Worm (Caenorhabditis elegans) whole organism, L3 larva: ENCODE measurements around the gene C18D11.7.

Experiments
- ama-1 ChIP-seq: fragments of 150-350 bp; optimal IDR thresholded peaks from 2 replicates; lab custom pipeline; 2018
- elt-3 ChIP-seq, 3 experiments: fragments of 150-350 bp in 1 of 3; sonication (generic microtip) in 2 of 3; optimal IDR thresholded peaks; 2 replicates in 2 of 3; 4 replicates in 1 of 3; lab custom pipeline; 2014 to 2017; ENCODE audit warnings: missing biosample characterization in 3 of 3, missing genetic modification characterization in 3 of 3

DNA sequence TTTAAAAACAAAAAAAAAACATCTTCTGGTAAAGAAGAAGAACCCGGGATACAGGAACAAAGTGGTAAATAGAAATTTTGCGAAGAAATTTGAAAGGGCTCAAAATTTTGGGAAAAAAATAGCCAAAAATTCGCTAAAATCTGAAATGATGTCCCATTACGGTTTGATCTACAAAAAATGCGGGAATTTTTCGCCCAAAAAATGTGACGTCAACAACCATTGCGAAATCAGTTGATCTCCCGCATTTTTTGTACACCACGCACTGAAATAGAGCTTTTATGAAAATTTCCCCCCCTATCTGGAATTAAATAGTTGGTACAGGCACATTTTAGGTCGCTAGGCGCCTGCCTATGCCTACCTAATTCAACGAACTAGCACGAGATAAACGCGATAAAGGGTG lies 43.0 kb upstream of the C18D11.7 start:
- no peak for TF ChIP-seq ama-1
- TF ChIP-seq elt-3 (tag; optimal IDR thresholded peaks at IDR 0.05; lab: Kevin White, UChicago) = no peak
